Fruit fly (Drosophila melanogaster) whole organism, embryonic: ENCODE data around the gene edin.

ENCODE experiments used
- Blimp-1 ChIP-seq: fragments of 200-800 bp; sonication (Bioruptor generic); optimal IDR thresholded peaks from 3 replicates; lab custom pipeline; 2018; ENCODE audit warnings: missing biosample characterization, missing genetic modification characterization, mild to moderate bottlenecking, moderate library complexity, missing genetic modification reagents
- C15 ChIP-seq: fragments of 200-800 bp; sonication (Bioruptor generic); IDR thresholded peaks from 3 replicates; pipeline ENCODE4 v1.3.6; 2022; ENCODE audit warnings: missing biosample characterization, missing genetic modification characterization
- CG10462 ChIP-seq: fragments of 200-800 bp; sonication (Bioruptor generic); optimal IDR thresholded peaks from 2 replicates; lab custom pipeline; 2016; ENCODE audit warnings: missing biosample characterization, missing genetic modification characterization
- CG11093 ChIP-seq: fragments of 200-800 bp; sonication (Bioruptor generic); IDR thresholded peaks from 3 replicates; pipeline ENCODE4 v1.3.6; 2022; ENCODE audit warnings: missing biosample characterization, missing genetic modification characterization
- CG11456 ChIP-seq: fragments of 200-800 bp; sonication (Bioruptor generic); IDR thresholded peaks from 3 replicates; pipeline ENCODE4 v1.3.6; 2022; ENCODE audit warnings: missing biosample characterization, missing genetic modification characterization
- CG12769 ChIP-seq: fragments of 200-800 bp; sonication (Bioruptor generic); optimal IDR thresholded peaks from 2 replicates; lab custom pipeline; 2019; ENCODE audit warnings: missing biosample characterization, mild to moderate bottlenecking, missing genetic modification characterization, moderate library complexity
- CG13894 ChIP-seq: fragments of 200-800 bp; sonication (Bioruptor generic); optimal IDR thresholded peaks from 3 replicates; lab custom pipeline; 2018; ENCODE audit warnings: missing biosample characterization, mild to moderate bottlenecking, missing genetic modification characterization, moderate library complexity
- CG14710 ChIP-seq: fragments of 200-800 bp; sonication (Bioruptor generic); optimal IDR thresholded peaks from 3 replicates; lab custom pipeline; 2019; ENCODE audit warnings: missing biosample characterization, mild to moderate bottlenecking, missing genetic modification characterization, moderate library complexity
- CG15514 ChIP-seq: fragments of 200-800 bp; sonication (Bioruptor generic); optimal IDR thresholded peaks from 3 replicates; lab custom pipeline; 2017; ENCODE audit warnings: missing biosample characterization, missing genetic modification characterization, mild to moderate bottlenecking, moderate library complexity, missing genetic modification reagents
- CG30403 ChIP-seq: fragments of 200-800 bp; sonication (Bioruptor generic); optimal IDR thresholded peaks from 3 replicates; lab custom pipeline; 2016; ENCODE audit warnings: missing biosample characterization, missing genetic modification characterization
- CG3407 ChIP-seq: fragments of 200-800 bp; sonication (Bioruptor generic); optimal IDR thresholded peaks from 2 replicates; lab custom pipeline; 2018; ENCODE audit warnings: missing biosample characterization, mild to moderate bottlenecking, missing genetic modification characterization
- CG4404 ChIP-seq: fragments of 200-800 bp; sonication (Bioruptor generic); IDR thresholded peaks from 2 replicates; pipeline ENCODE4 v1.3.6; 2022; ENCODE audit warnings: missing biosample characterization, missing genetic modification characterization
- CG4820 ChIP-seq: fragments of 200-800 bp; sonication (Bioruptor generic); optimal IDR thresholded peaks from 3 replicates; lab custom pipeline; 2016; ENCODE audit warnings: missing biosample characterization, missing genetic modification characterization
- CG5180 ChIP-seq: fragments of 200-800 bp; sonication (Bioruptor generic); optimal IDR thresholded peaks from 3 replicates; lab custom pipeline; 2017; ENCODE audit warnings: missing biosample characterization, missing genetic modification characterization, mild to moderate bottlenecking, moderate library complexity, missing genetic modification reagents
- CG5245 ChIP-seq: fragments of 200-800 bp; sonication (Bioruptor generic); optimal IDR thresholded peaks from 3 replicates; lab custom pipeline; 2016; ENCODE audit warnings: missing biosample characterization, missing genetic modification characterization
- CG8290 ChIP-seq, 3 experiments: fragments of 200-800 bp; sonication (Bioruptor generic); optimal IDR thresholded peaks; 2 replicates each; lab custom pipeline; 2016 to 2019; ENCODE audit warnings: missing biosample characterization in 3 of 3, missing genetic modification characterization in 3 of 3, mild to moderate bottlenecking in 2 of 3, moderate library complexity in 1 of 3
- CG8478 ChIP-seq: fragments of >200 bp; optimal IDR thresholded peaks from 2 replicates; lab custom pipeline; 2018
- CHES-1-like ChIP-seq: fragments of 200-800 bp; sonication (Bioruptor generic); optimal IDR thresholded peaks from 2 replicates; lab custom pipeline; 2016; ENCODE audit warnings: missing biosample characterization, missing genetic modification characterization
- CkIIα-i1 ChIP-seq: fragments of 200-800 bp; sonication (Bioruptor generic); IDR thresholded peaks from 2 replicates; pipeline ENCODE4 v1.3.6; 2022; ENCODE audit warnings: missing biosample characterization, missing genetic modification characterization
- D19B ChIP-seq: fragments of 200-800 bp; sonication (Bioruptor generic); optimal IDR thresholded peaks from 2 replicates; lab custom pipeline; 2017; ENCODE audit warnings: missing biosample characterization, mild to moderate bottlenecking, missing genetic modification characterization
- Deaf1 ChIP-seq: fragments of 200-800 bp; optimal IDR thresholded peaks from 3 replicates; lab custom pipeline; 2019; ENCODE audit warnings: missing biosample characterization, mild to moderate bottlenecking, missing genetic modification characterization, moderate library complexity
- Ets65A ChIP-seq: fragments of 200-800 bp; sonication (Bioruptor generic); peaks from one replicate; lab custom pipeline; 2016; ENCODE audit warnings: missing biosample characterization, missing genetic modification characterization
- HmgZ ChIP-seq: fragments of 200-800 bp; sonication (Bioruptor generic); optimal IDR thresholded peaks from 2 replicates; lab custom pipeline; 2018; ENCODE audit warnings: missing biosample characterization, mild to moderate bottlenecking, missing genetic modification characterization
- Hsf ChIP-seq: fragments of 200-800 bp; sonication (Bioruptor generic); optimal IDR thresholded peaks from 3 replicates; lab custom pipeline; 2016; ENCODE audit warnings: missing biosample characterization, missing genetic modification characterization
- NC2β ChIP-seq: fragments of 200-800 bp; sonication (Bioruptor generic); optimal IDR thresholded peaks from 2 replicates; lab custom pipeline; 2016; ENCODE audit warnings: missing biosample characterization, missing genetic modification characterization
- Rx ChIP-seq: fragments of 200-800 bp; sonication (Bioruptor generic); IDR thresholded peaks from 2 replicates; pipeline ENCODE4 v1.3.6; 2022; ENCODE audit warnings: missing biosample characterization, missing genetic modification characterization
- Side ChIP-seq: fragments of 200-800 bp; sonication (Bioruptor generic); optimal IDR thresholded peaks from 2 replicates; lab custom pipeline; 2016; ENCODE audit warnings: missing biosample characterization, missing genetic modification characterization
- Trl ChIP-seq, 3 experiments: fragments of >200 bp in 2 of 3; fragments of 200-800 bp in 1 of 3; sonication (Bioruptor generic) in 1 of 3; optimal IDR thresholded peaks; 2 replicates in 1 of 3; 3 replicates in 2 of 3; lab custom pipeline; 2016 to 2017; ENCODE audit warnings: missing biosample characterization in 1 of 3, missing genetic modification characterization in 1 of 3
- Xbp1 ChIP-seq: fragments of 200-800 bp; sonication (Bioruptor generic); optimal IDR thresholded peaks from 3 replicates; lab custom pipeline; 2016; ENCODE audit warnings: missing biosample characterization, mild to moderate bottlenecking, missing genetic modification characterization
- bcd ChIP-seq: fragments of 200-800 bp; sonication (Bioruptor generic); optimal IDR thresholded peaks from 2 replicates; lab custom pipeline; 2017; ENCODE audit warnings: missing biosample characterization, mild to moderate bottlenecking, missing genetic modification characterization
- da ChIP-seq: fragments of 200-800 bp; sonication (Bioruptor generic); optimal IDR thresholded peaks from 2 replicates; lab custom pipeline; 2016; ENCODE audit warnings: missing biosample characterization, missing genetic modification characterization
- dimm ChIP-seq: fragments of 200-800 bp; sonication (Bioruptor generic); IDR thresholded peaks from 2 replicates; pipeline ENCODE4 v1.3.6; 2022; ENCODE audit warnings: missing biosample characterization, missing genetic modification characterization
- fd3F ChIP-seq: fragments of 200-800 bp; sonication (Bioruptor generic); optimal IDR thresholded peaks from 2 replicates; lab custom pipeline; 2018; ENCODE audit warnings: missing biosample characterization, mild to moderate bottlenecking, missing genetic modification characterization, moderate library complexity
- gcm ChIP-seq: fragments of 200-800 bp; sonication (Bioruptor generic); optimal IDR thresholded peaks from 2 replicates; lab custom pipeline; 2019; ENCODE audit warnings: missing biosample characterization, mild to moderate bottlenecking, missing genetic modification characterization, moderate library complexity
- grn ChIP-seq: fragments of 200-800 bp; sonication (Bioruptor generic); optimal IDR thresholded peaks from 3 replicates; lab custom pipeline; 2017; ENCODE audit warnings: missing biosample characterization, missing genetic modification characterization
- hbn ChIP-seq: fragments of 200-800 bp; sonication (Bioruptor generic); IDR thresholded peaks from 2 replicates; pipeline ENCODE4 v1.3.6; 2022; ENCODE audit warnings: missing biosample characterization, missing genetic modification characterization; ENCODE audit not compliant: partially characterized antibody
- jing ChIP-seq: fragments of 200-800 bp; sonication (Bioruptor generic); optimal IDR thresholded peaks from 2 replicates; lab custom pipeline; 2018; ENCODE audit warnings: missing biosample characterization, mild to moderate bottlenecking, missing genetic modification characterization
- lab ChIP-seq: fragments of 200-800 bp; sonication (Bioruptor generic); optimal IDR thresholded peaks from 3 replicates; lab custom pipeline; 2017; ENCODE audit warnings: missing biosample characterization, missing genetic modification characterization, mild to moderate bottlenecking, moderate library complexity, missing genetic modification reagents
- maf-S ChIP-seq: fragments of 200-800 bp; sonication (Bioruptor generic); optimal IDR thresholded peaks from 2 replicates; lab custom pipeline; 2016; ENCODE audit warnings: missing biosample characterization, missing genetic modification characterization
- nerfin-1 ChIP-seq: fragments of 200-800 bp; sonication (Bioruptor generic); optimal IDR thresholded peaks from 3 replicates; lab custom pipeline; 2019; ENCODE audit warnings: missing biosample characterization, mild to moderate bottlenecking, missing genetic modification characterization, moderate library complexity
- odd ChIP-seq: fragments of 200-800 bp; sonication (Bioruptor generic); optimal IDR thresholded peaks from 2 replicates; lab custom pipeline; 2017; ENCODE audit warnings: missing biosample characterization, mild to moderate bottlenecking, missing genetic modification characterization
- p53 ChIP-seq: fragments of 200-800 bp; sonication (Bioruptor generic); optimal IDR thresholded peaks from 2 replicates; lab custom pipeline; 2016; ENCODE audit warnings: missing biosample characterization, missing genetic modification characterization
- sens-2 ChIP-seq: fragments of 200-800 bp; sonication (Bioruptor generic); IDR thresholded peaks from 2 replicates; pipeline ENCODE4 v1.3.6; 2022; ENCODE audit warnings: missing biosample characterization, missing genetic modification characterization
- seq ChIP-seq: fragments of 200-800 bp; sonication (Bioruptor generic); IDR thresholded peaks from 2 replicates; pipeline ENCODE4 v1.3.6; 2022; ENCODE audit warnings: missing biosample characterization, missing genetic modification characterization
- sna ChIP-seq: fragments of 200-800 bp; sonication (Bioruptor generic); IDR thresholded peaks from 2 replicates; pipeline ENCODE4 v1.3.6; 2022; ENCODE audit warnings: missing biosample characterization, missing genetic modification characterization; ENCODE audit not compliant: partially characterized antibody
- ssp ChIP-seq: fragments of 200-800 bp; sonication (Bioruptor generic); IDR thresholded peaks from 2 replicates; pipeline ENCODE4 v1.3.6; 2022; ENCODE audit warnings: missing biosample characterization, missing genetic modification characterization
- sug ChIP-seq: fragments of 200-800 bp; optimal IDR thresholded peaks from 2 replicates; lab custom pipeline; 2019; ENCODE audit warnings: missing biosample characterization, mild to moderate bottlenecking, missing genetic modification characterization, moderate library complexity
- tap ChIP-seq: fragments of 200-800 bp; optimal IDR thresholded peaks from 3 replicates; lab custom pipeline; 2019; ENCODE audit warnings: missing biosample characterization, mild to moderate bottlenecking, missing genetic modification characterization, moderate library complexity
- tll ChIP-seq, 2 experiments: fragments of 200-800 bp in 1 of 2; fragments of >200 bp in 1 of 2; sonication (Bioruptor generic) in 1 of 2; optimal IDR thresholded peaks; 2 replicates each; lab custom pipeline; 2017 to 2019; ENCODE audit warnings: missing biosample characterization in 2 of 2, missing genetic modification characterization in 2 of 2, mild to moderate bottlenecking in 1 of 2, moderate library complexity in 1 of 2
- trem ChIP-seq: fragments of 200-800 bp; optimal IDR thresholded peaks from 3 replicates; lab custom pipeline; 2019; ENCODE audit warnings: missing biosample characterization, mild to moderate bottlenecking, missing genetic modification characterization, moderate library complexity
- vfl ChIP-seq: fragments of 200-800 bp; sonication (Bioruptor generic); optimal IDR thresholded peaks from 2 replicates; lab custom pipeline; 2016; ENCODE audit warnings: missing biosample characterization, missing genetic modification characterization
- z ChIP-seq: fragments of 200-800 bp; sonication (Bioruptor generic); IDR thresholded peaks from 3 replicates; pipeline ENCODE4 v1.3.6; 2022; ENCODE audit warnings: missing biosample characterization, missing genetic modification characterization

Gene edin

dm6 chr3L:17470110-17470509 lies 24.6 kb upstream of the edin start, which contains the start of gene SecCl (continued):
- TF ChIP-seq CG8290 (GFP tag; optimal IDR thresholded peaks at IDR 0.05; lab: Kevin White, UChicago) (peak; percentile 100), CG8290 (tag; optimal IDR thresholded peaks at IDR 0.05; lab: Kevin White, UChicago) (peak; percentile 63 to 95), sens-2 (GFP tag; lab: Robert Waterston, UW) (no peak), CG5245 (GFP tag; lab: Kevin White, UChicago) (no peak), p53 (GFP tag; lab: Kevin White, UChicago) (no peak), CG5180 (GFP tag; lab: Kevin White, UChicago) (peak; percentile 87), Deaf1 (tag; lab: Kevin White, UChicago) (peak; percentile 94), odd (no peak), fd3F (no peak), CG13894 (tag; lab: Kevin White, UChicago) (peak; percentile 90), CkIIα-i1 (GFP tag; lab: Robert Waterston, UW) (no peak), CG15514 (GFP tag; lab: Kevin White, UChicago) (no peak), bcd (GFP tag; lab: Kevin White, UChicago) (no peak), jing (GFP tag; lab: Kevin White, UChicago) (no peak), Side (GFP tag; lab: Kevin White, UChicago) (no peak), CG30403 (GFP tag; lab: Kevin White, UChicago) (no peak), Xbp1 (GFP tag; lab: Kevin White, UChicago) (no peak), z (GFP tag; lab: Robert Waterston, UW) (peak; percentile 63; the same call in 1 of the 3 replicates), dimm (GFP tag; lab: Robert Waterston, UW) (no peak), Trl (optimal IDR thresholded peaks at IDR 0.05; lab: Kevin White, UChicago) (no peak), Trl (GFP tag; optimal IDR thresholded peaks at IDR 0.05; lab: Kevin White, UChicago) (no peak), tap (tag; lab: Kevin White, UChicago) (no peak), C15 (0 out of 3 replicates have a peak, but pooled peaks have one; percentile 4), HmgZ (tag; lab: Kevin White, UChicago) (peak; percentile 60), lab (GFP tag; lab: Kevin White, UChicago) (peak; percentile 23), D19B (GFP tag; lab: Kevin White, UChicago) (no peak), CG11456 (GFP tag; lab: Robert Waterston, UW) (no peak), CG12769 (no peak), sug (tag; lab: Kevin White, UChicago) (peak; percentile 44), grn (GFP tag; lab: Kevin White, UChicago) (peak; percentile 54), seq (GFP tag; lab: Robert Waterston, UW) (no peak), sna (no peak), CG11093 (no peak), tll (GFP tag; optimal IDR thresholded peaks at IDR 0.05; lab: Kevin White, UChicago) (no peak), gcm (GFP tag; lab: Kevin White, UChicago) (no peak), hbn (no peak), maf-S (GFP tag; lab: Kevin White, UChicago) (no peak), ssp (no peak)

dm6 chr3L:17473889-17474288 lies 20.8 kb upstream of the edin start:
- no peak for TF ChIP-seq nerfin-1 (tag; lab: Kevin White, UChicago)
- no peak for TF ChIP-seq CG14710 (tag; lab: Kevin White, UChicago)
- peak; percentile 60 for TF ChIP-seq Ets65A (GFP tag; lab: Kevin White, UChicago)
- TF ChIP-seq trem (tag; lab: Kevin White, UChicago), result no peak
- no peak for TF ChIP-seq Blimp-1 (GFP tag; lab: Kevin White, UChicago)
- no peak for TF ChIP-seq HmgZ (tag; lab: Kevin White, UChicago)
- TF ChIP-seq da (GFP tag; lab: Kevin White, UChicago), result no peak
- no peak for TF ChIP-seq CG4404 (GFP tag; lab: Robert Waterston, UW)
- no peak for TF ChIP-seq Rx (GFP tag; lab: Robert Waterston, UW)
- TF ChIP-seq CG10462 (GFP tag; lab: Kevin White, UChicago), result no peak
- TF ChIP-seq CG8478 (lab: Kevin White, UChicago), result peak; percentile 73
- no peak for TF ChIP-seq CHES-1-like (GFP tag; lab: Kevin White, UChicago)
- TF ChIP-seq vfl (GFP tag; lab: Kevin White, UChicago), result no peak
- no peak for TF ChIP-seq Hsf
- TF ChIP-seq CG3407, result no peak
- no peak for TF ChIP-seq NC2β
- no peak for TF ChIP-seq CG4820 (GFP tag; lab: Kevin White, UChicago)
